Worm (Caenorhabditis elegans) whole organism, L4/young adult: ENCODE results near the gene C06E4.5.

Source experiments
- W03F9.2 ChIP-seq: fragments of 150-350 bp; optimal IDR thresholded peaks from 2 replicates; lab custom pipeline; 2014; ENCODE audit warnings: missing biosample characterization, missing genetic modification characterization
- dao-5 ChIP-seq: sonication (generic microtip); optimal IDR thresholded peaks from 2 replicates; lab custom pipeline; 2016; ENCODE audit warnings: missing genotype, missing genetic modification characterization, moderate library complexity, missing compliant biosample characterization
- him-1 ChIP-seq: sonication (generic microtip); optimal IDR thresholded peaks from 2 replicates; lab custom pipeline; 2016; ENCODE audit warnings: missing genotype, missing genetic modification reagents, missing genetic modification characterization, missing compliant biosample characterization

DNA sequence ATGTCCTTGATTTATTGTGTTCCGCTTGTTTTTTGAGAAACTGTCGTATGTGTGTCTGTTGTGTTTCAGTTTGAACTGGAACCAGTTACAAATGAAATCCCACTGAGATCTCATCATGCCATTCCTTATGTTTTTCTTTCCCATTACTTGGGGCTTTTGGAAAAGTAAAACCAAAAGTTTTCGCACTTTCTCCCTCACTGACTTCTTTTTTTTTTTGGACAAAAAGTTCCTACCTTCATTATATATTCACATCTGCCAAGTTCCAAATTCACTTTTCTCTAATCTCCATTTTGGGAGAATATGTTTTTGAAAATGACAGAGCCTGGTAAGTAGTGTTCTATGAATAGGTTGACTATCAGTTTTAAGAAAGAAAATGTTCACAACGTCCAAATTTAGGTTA is 21.9 kb downstream of the C06E4.5 start, which contains the start of gene C06E4.2:
- no peak for TF ChIP-seq him-1
- TF ChIP-seq W03F9.2 (tag; lab: Kevin White, UChicago): no peak
- TF ChIP-seq dao-5 (tag; lab: Kevin White, UChicago): no peak
